Fruit fly (Drosophila melanogaster) whole organism, prepupa: ENCODE measurements around the gene GluRIIA.

Source experiments
- Blimp-1 ChIP-seq: fragments of 200-800 bp; sonication (Bioruptor generic); optimal IDR thresholded peaks from 3 replicates; lab custom pipeline; 2017; ENCODE audit warnings: missing biosample characterization, missing genetic modification characterization, mild to moderate bottlenecking, moderate library complexity, missing genetic modification reagents
- CG10669 ChIP-seq: fragments of 200-800 bp; sonication (Bioruptor generic); optimal IDR thresholded peaks from 3 replicates; lab custom pipeline; 2018; ENCODE audit warnings: missing biosample characterization, mild to moderate bottlenecking, missing genetic modification characterization, moderate library complexity
- CG11294 ChIP-seq: fragments of 200-800 bp; sonication (Bioruptor generic); IDR thresholded peaks from 2 replicates; pipeline ENCODE4 v1.3.6; 2022; ENCODE audit warnings: missing biosample characterization, missing genetic modification characterization
- CG15336 ChIP-seq: fragments of 200-800 bp; sonication (Bioruptor generic); IDR thresholded peaks from 2 replicates; pipeline ENCODE4 v1.3.6; 2022; ENCODE audit warnings: missing biosample characterization, missing genetic modification characterization
- CG1621 ChIP-seq: fragments of 200-800 bp; sonication (Bioruptor generic); optimal IDR thresholded peaks from 3 replicates; lab custom pipeline; 2018; ENCODE audit warnings: missing biosample characterization, mild to moderate bottlenecking, missing genetic modification characterization
- CG6276 ChIP-seq: fragments of 200-800 bp; sonication (Bioruptor generic); optimal IDR thresholded peaks from 2 replicates; lab custom pipeline; 2017; ENCODE audit warnings: missing biosample characterization, mild to moderate bottlenecking, missing genetic modification characterization
- CG6792 ChIP-seq: fragments of 200-800 bp; sonication (Bioruptor generic); optimal IDR thresholded peaks from 3 replicates; lab custom pipeline; 2016; ENCODE audit warnings: missing biosample characterization, missing genetic modification characterization
- CG6854 ChIP-seq: fragments of 200-800 bp; sonication (Bioruptor generic); optimal IDR thresholded peaks from 2 replicates; lab custom pipeline; 2017; ENCODE audit warnings: missing biosample characterization, mild to moderate bottlenecking, missing genetic modification characterization
- Ets21C ChIP-seq: fragments of 200-800 bp; sonication (Bioruptor generic); optimal IDR thresholded peaks from 3 replicates; lab custom pipeline; 2016; ENCODE audit warnings: missing biosample characterization, missing genetic modification characterization
- Gug ChIP-seq: fragments of 200-800 bp; sonication (Bioruptor generic); IDR thresholded peaks from 2 replicates; pipeline ENCODE4 v1.3.6; 2022; ENCODE audit warnings: missing biosample characterization, missing genetic modification characterization
- Lpt ChIP-seq: fragments of 200-800 bp; sonication (Bioruptor generic); optimal IDR thresholded peaks from 3 replicates; lab custom pipeline; 2016; ENCODE audit warnings: missing biosample characterization, missing genetic modification characterization
- eg ChIP-seq: fragments of 200-800 bp; sonication (Bioruptor generic); IDR thresholded peaks from 3 replicates; pipeline ENCODE4 v1.3.6; 2022; ENCODE audit warnings: missing biosample characterization, missing genetic modification characterization
- fd59A ChIP-seq: fragments of 200-800 bp; sonication (Bioruptor generic); optimal IDR thresholded peaks from 2 replicates; lab custom pipeline; 2017; ENCODE audit warnings: missing biosample characterization, mild to moderate bottlenecking, missing genetic modification characterization, missing genetic modification reagents
- svp ChIP-seq: fragments of 200-800 bp; sonication (Bioruptor generic); peaks from one replicate; lab custom pipeline; 2016; ENCODE audit warnings: missing biosample characterization, missing genetic modification characterization

- no peak for TF ChIP-seq Blimp-1 (GFP tag; lab: Kevin White, UChicago)
- TF ChIP-seq CG1621 = no peak
- TF ChIP-seq Gug (GFP tag; lab: Robert Waterston, UW) = no peak
- TF ChIP-seq eg (GFP tag; lab: Robert Waterston, UW) = no peak
- TF ChIP-seq svp (GFP tag; lab: Kevin White, UChicago) = no peak
- TF ChIP-seq CG10669 (GFP tag; lab: Kevin White, UChicago) = no peak
- no peak for TF ChIP-seq Lpt (GFP tag; lab: Kevin White, UChicago)
- no peak for TF ChIP-seq CG6854 (GFP tag; lab: Kevin White, UChicago)
- no peak for TF ChIP-seq Ets21C (GFP tag; lab: Kevin White, UChicago)
- no peak for TF ChIP-seq CG6792 (GFP tag; lab: Kevin White, UChicago)
- TF ChIP-seq CG11294 = no peak
- no peak for TF ChIP-seq CG6276
- TF ChIP-seq fd59A (GFP tag; lab: Kevin White, UChicago) = no peak
- no peak for TF ChIP-seq CG15336
Observed at dm6 chr2L:5536658-5537057, 18.2 kb upstream of the GluRIIA start, which contains the start of gene tomb.
